Worm (Caenorhabditis elegans) whole organism, L2 larva: ENCODE data around the gene C25F9.15.
A peak's percentile ranks its signal among the peaks of the same experiment; 100 is the strongest.

Experiments used
- C34F6.9 ChIP-seq: fragments of 150-350 bp; optimal IDR thresholded peaks from 2 replicates; lab custom pipeline; 2014; ENCODE audit warnings: missing biosample characterization, missing genetic modification characterization
- F13H6.1 ChIP-seq: sonication (generic microtip); optimal IDR thresholded peaks from 2 replicates; lab custom pipeline; 2016; ENCODE audit warnings: missing genetic modification characterization, missing compliant biosample characterization
- Y55F3AM.14 ChIP-seq: fragments of 200-800 bp; sonication (Bioruptor generic); optimal IDR thresholded peaks from 2 replicates; lab custom pipeline; 2018; ENCODE audit warnings: mild to moderate bottlenecking, missing genetic modification characterization, missing compliant biosample characterization
- ZK546.5 ChIP-seq: sonication (generic microtip); optimal IDR thresholded peaks from 2 replicates; lab custom pipeline; 2017; ENCODE audit warnings: missing biosample characterization, missing genetic modification characterization
- aly-2 ChIP-seq: fragments of 150-350 bp; optimal IDR thresholded peaks from 2 replicates; lab custom pipeline; 2014; ENCODE audit warnings: missing biosample characterization, missing genetic modification characterization
- ama-1 ChIP-seq: fragments of 150-350 bp; optimal IDR thresholded peaks from 2 replicates; lab custom pipeline; 2018; ENCODE audit warnings: inconsistent platforms
- ceh-16 ChIP-seq: fragments of 150-350 bp; optimal IDR thresholded peaks from 2 replicates; lab custom pipeline; 2014; ENCODE audit warnings: missing biosample characterization, missing genetic modification characterization
- dmd-4 ChIP-seq: sonication (generic microtip); optimal IDR thresholded peaks from 2 replicates; lab custom pipeline; 2017; ENCODE audit warnings: missing biosample characterization, missing genetic modification characterization
- egl-27 ChIP-seq: sonication (generic microtip); optimal IDR thresholded peaks from 3 replicates; lab custom pipeline; 2017; ENCODE audit warnings: missing biosample characterization, missing genetic modification reagents, missing genetic modification characterization
- elt-3 ChIP-seq: sonication (generic microtip); optimal IDR thresholded peaks from 2 replicates; lab custom pipeline; 2017; ENCODE audit warnings: missing biosample characterization, missing genetic modification characterization
- fos-1 ChIP-seq: fragments of 150-350 bp; optimal IDR thresholded peaks from 2 replicates; lab custom pipeline; 2014; ENCODE audit warnings: missing biosample characterization, missing genetic modification characterization
- gmeb-1 ChIP-seq: fragments of 150-350 bp; optimal IDR thresholded peaks from 2 replicates; lab custom pipeline; 2014; ENCODE audit warnings: missing biosample characterization, missing genetic modification characterization
- lin-11 ChIP-seq: fragments of 150-350 bp; sonication (generic microtip); optimal IDR thresholded peaks from 2 replicates; lab custom pipeline; 2014; ENCODE audit warnings: missing biosample characterization, missing genetic modification characterization, inconsistent platforms, mixed read lengths
- lin-13 ChIP-seq: fragments of 150-350 bp; optimal IDR thresholded peaks from 2 replicates; lab custom pipeline; 2014; ENCODE audit warnings: missing biosample characterization, missing genetic modification reagents, missing genetic modification characterization
- lin-39 ChIP-seq: fragments of 150-350 bp; optimal IDR thresholded peaks from 2 replicates; lab custom pipeline; 2014; ENCODE audit warnings: missing biosample characterization, missing genetic modification reagents, missing genetic modification characterization
- lsy-2 ChIP-seq, 2 experiments: fragments of 150-350 bp in 1 of 2; sonication (generic microtip) in 1 of 2; optimal IDR thresholded peaks; 2 replicates each; lab custom pipeline; 2014 to 2017; ENCODE audit warnings: missing biosample characterization in 2 of 2, missing genetic modification characterization in 2 of 2
- mab-5 ChIP-seq: fragments of 150-350 bp; optimal IDR thresholded peaks from 2 replicates; lab custom pipeline; 2014; ENCODE audit warnings: missing biosample characterization, missing genetic modification characterization
- mbf-1 ChIP-seq: sonication (generic microtip); optimal IDR thresholded peaks from 2 replicates; lab custom pipeline; 2017; ENCODE audit warnings: missing biosample characterization, missing genetic modification characterization
- mdl-1 ChIP-seq, 2 experiments: fragments of 150-350 bp in 1 of 2; sonication (generic microtip) in 1 of 2; optimal IDR thresholded peaks; 2 replicates each; lab custom pipeline; 2017; ENCODE audit warnings: missing biosample characterization in 2 of 2, missing genetic modification characterization in 2 of 2
- nhr-10 ChIP-seq: sonication (generic microtip); optimal IDR thresholded peaks from 2 replicates; lab custom pipeline; 2017; ENCODE audit warnings: missing biosample characterization, missing genetic modification characterization
- nhr-12 ChIP-seq: fragments of 150-350 bp; optimal IDR thresholded peaks from 2 replicates; lab custom pipeline; 2014; ENCODE audit warnings: missing biosample characterization, missing genetic modification characterization
- nhr-129 ChIP-seq: fragments of 150-350 bp; optimal IDR thresholded peaks from 2 replicates; lab custom pipeline; 2014; ENCODE audit warnings: missing biosample characterization, missing genetic modification characterization
- nhr-21 ChIP-seq: fragments of 150-350 bp; optimal IDR thresholded peaks from 2 replicates; lab custom pipeline; 2014; ENCODE audit warnings: missing biosample characterization, missing genetic modification characterization
- nhr-23 ChIP-seq: fragments of 150-350 bp; optimal IDR thresholded peaks from 2 replicates; lab custom pipeline; 2014; ENCODE audit warnings: missing biosample characterization, missing genetic modification reagents, missing genetic modification characterization
- nhr-25 ChIP-seq: fragments of 150-350 bp; sonication (generic microtip); optimal IDR thresholded peaks from 3 replicates; lab custom pipeline; 2014; ENCODE audit warnings: missing biosample characterization, missing genetic modification characterization
- nhr-6 ChIP-seq: fragments of 150-350 bp; optimal IDR thresholded peaks from 2 replicates; lab custom pipeline; 2014; ENCODE audit warnings: missing biosample characterization, missing genetic modification characterization
- sem-4 ChIP-seq: fragments of 150-350 bp; optimal IDR thresholded peaks from 2 replicates; lab custom pipeline; 2014; ENCODE audit warnings: missing biosample characterization, missing genetic modification reagents, missing genetic modification characterization
- skn-1 ChIP-seq: sonication (generic microtip); optimal IDR thresholded peaks from 2 replicates; lab custom pipeline; 2017; ENCODE audit warnings: missing biosample characterization, missing genetic modification characterization
- sma-3 ChIP-seq: sonication (generic microtip); optimal IDR thresholded peaks from 2 replicates; lab custom pipeline; 2016; ENCODE audit warnings: missing genetic modification reagents, missing genetic modification characterization, missing compliant biosample characterization
- snpc-4 ChIP-seq: fragments of 150-350 bp; optimal IDR thresholded peaks from 2 replicates; lab custom pipeline; 2014; ENCODE audit warnings: missing biosample characterization, missing genetic modification characterization
- unc-55 ChIP-seq: fragments of 150-350 bp; sonication (generic microtip); optimal IDR thresholded peaks from 3 replicates; lab custom pipeline; 2014; ENCODE audit warnings: missing biosample characterization, missing genetic modification reagents, missing genetic modification characterization
- unc-62 ChIP-seq: fragments of 150-350 bp; optimal IDR thresholded peaks from 2 replicates; lab custom pipeline; 2014; ENCODE audit warnings: missing biosample characterization, missing genetic modification reagents, missing genetic modification characterization
- ztf-11 ChIP-seq: sonication (generic microtip); optimal IDR thresholded peaks from 2 replicates; lab custom pipeline; 2017; ENCODE audit warnings: missing biosample characterization, missing genetic modification characterization
- ztf-4 ChIP-seq: fragments of 150-350 bp; optimal IDR thresholded peaks from 2 replicates; lab custom pipeline; 2014; ENCODE audit warnings: missing biosample characterization, missing genetic modification characterization

C25F9.15 gene

ce11 chrV:19417836-19418235, at the start of gene C25F9.15:
TSS of gene C25F9.15 (plus strand) at chrV:19418136.
- TF ChIP-seq fos-1 (tag; lab: Kevin White, UChicago) = peak; percentile 40
- no peak for TF ChIP-seq mbf-1 (tag; lab: Kevin White, UChicago)

ce11 chrV:19370189-19370588, 47.7 kb upstream of the C25F9.15 start, which contains the start of gene Y43F8A.1:
TSS of gene Y43F8A.1 (plus strand) at chrV:19370489.
- TF ChIP-seq ama-1 (lab: Kevin White, UChicago) (no peak), lsy-2 (tag; optimal IDR thresholded peaks at IDR 0.05; lab: Kevin White, UChicago) (no peak), nhr-6 (no peak), mab-5 (tag; lab: Kevin White, UChicago) (no peak), ceh-16 (no peak), lin-13 (GFP tag; lab: Kevin White, UChicago) (no peak), snpc-4 (tag; lab: Kevin White, UChicago) (no peak), nhr-129 (tag; lab: Kevin White, UChicago) (no peak), sem-4 (tag; lab: Kevin White, UChicago) (no peak), ztf-11 (tag; lab: Kevin White, UChicago) (no peak), egl-27 (tag; lab: Kevin White, UChicago) (no peak), dmd-4 (no peak), nhr-12 (tag; lab: Kevin White, UChicago) (no peak), nhr-21 (tag; lab: Kevin White, UChicago) (no peak)

ce11 chrV:19371253-19371652, 46.7 kb upstream of the C25F9.15 start, which contains the start of gene Y43F8A.2:
TSS of gene Y43F8A.2 (plus strand) at chrV:19371553.
- TF ChIP-seq mab-5 (tag; lab: Kevin White, UChicago) (no peak), nhr-129 (tag; lab: Kevin White, UChicago) (no peak), ztf-4 (no peak), snpc-4 (tag; lab: Kevin White, UChicago) (no peak), lin-13 (GFP tag; lab: Kevin White, UChicago) (no peak), gmeb-1 (tag; lab: Kevin White, UChicago) (no peak), sem-4 (tag; lab: Kevin White, UChicago) (no peak), nhr-10 (tag; lab: Kevin White, UChicago) (no peak), nhr-12 (tag; lab: Kevin White, UChicago) (no peak), mdl-1 (tag; optimal IDR thresholded peaks at IDR 0.05; lab: Kevin White, UChicago) (no peak), skn-1 (tag; lab: Kevin White, UChicago) (no peak), unc-62 (GFP tag; lab: Kevin White, UChicago) (no peak), F13H6.1 (tag; lab: Kevin White, UChicago) (no peak), C34F6.9 (no peak), nhr-23 (tag; lab: Kevin White, UChicago) (no peak), unc-55 (no peak), dmd-4 (no peak), nhr-6 (no peak)

- no peak for TF ChIP-seq lin-11
- TF ChIP-seq mbf-1 (tag; lab: Kevin White, UChicago) = no peak
- TF ChIP-seq ZK546.5 (tag; lab: Kevin White, UChicago) = no peak
- TF ChIP-seq aly-2 (tag; lab: Kevin White, UChicago) = no peak
- TF ChIP-seq unc-55 = no peak
- no peak for TF ChIP-seq sma-3 (GFP tag; lab: Kevin White, UChicago)
- no peak for TF ChIP-seq egl-27 (tag; lab: Kevin White, UChicago)
- TF ChIP-seq F13H6.1 (tag; lab: Kevin White, UChicago) = no peak
- no peak for TF ChIP-seq elt-3 (tag; lab: Kevin White, UChicago)
- TF ChIP-seq Y55F3AM.14 = no peak
- no peak for TF ChIP-seq unc-62 (GFP tag; lab: Kevin White, UChicago)
- no peak for TF ChIP-seq nhr-10 (tag; lab: Kevin White, UChicago)
Observed at ce11 chrV:19371777-19372176, 46.2 kb upstream of the C25F9.15 start.

ce11 chrV:19377014-19377494, 40.9 kb upstream of the C25F9.15 start, which contains the start of gene nceh-1:
TSS of gene nceh-1 (plus strand) at chrV:19377444.
- no peak for TF ChIP-seq unc-55
- TF ChIP-seq fos-1 (tag; lab: Kevin White, UChicago) = peak; percentile 42

ce11 chrV:19380968-19381367, 37.0 kb upstream of the C25F9.15 start, which contains the start of gene srw-84:
TSS of gene srw-84 (plus strand) at chrV:19381268.
- no peak for TF ChIP-seq nhr-25
- TF ChIP-seq mbf-1 (tag; lab: Kevin White, UChicago) = no peak
- no peak for TF ChIP-seq ama-1 (lab: Kevin White, UChicago)
- no peak for TF ChIP-seq lin-39 (tag; lab: Kevin White, UChicago)
- TF ChIP-seq nhr-23 (tag; lab: Kevin White, UChicago) = no peak
- no peak for TF ChIP-seq sem-4 (tag; lab: Kevin White, UChicago)
- TF ChIP-seq nhr-21 (tag; lab: Kevin White, UChicago) = no peak
- TF ChIP-seq nhr-12 (tag; lab: Kevin White, UChicago) = no peak
- TF ChIP-seq mab-5 (tag; lab: Kevin White, UChicago) = no peak
- no peak for TF ChIP-seq ZK546.5 (tag; lab: Kevin White, UChicago)
- no peak for TF ChIP-seq mdl-1 (tag; optimal IDR thresholded peaks at IDR 0.05; lab: Kevin White, UChicago)
- no peak for TF ChIP-seq gmeb-1 (tag; lab: Kevin White, UChicago)
- no peak for TF ChIP-seq sma-3 (GFP tag; lab: Kevin White, UChicago)
- TF ChIP-seq ceh-16 = no peak
- TF ChIP-seq, all 48 proteins: peak for 0
